Worm (Caenorhabditis elegans) whole organism, L3 larva: Measurements from ENCODE around the gene aps-1.
A peak's percentile ranks its signal among the peaks of the same experiment; 100 is the strongest.

Experiments used
- aly-2 ChIP-seq: fragments of 150-350 bp; optimal IDR thresholded peaks from 2 replicates; lab custom pipeline; 2014; ENCODE audit warnings: missing biosample characterization, missing genetic modification characterization
- ceh-16 ChIP-seq: sonication (generic microtip); optimal IDR thresholded peaks from 2 replicates; lab custom pipeline; 2017; ENCODE audit warnings: missing biosample characterization, missing genetic modification characterization
- ceh-28 ChIP-seq: fragments of 150-350 bp; optimal IDR thresholded peaks from 2 replicates; lab custom pipeline; 2014; ENCODE audit warnings: missing biosample characterization, missing genetic modification reagents, missing genetic modification characterization
- ceh-82 ChIP-seq: fragments of 150-350 bp; optimal IDR thresholded peaks from 2 replicates; lab custom pipeline; 2014; ENCODE audit warnings: missing biosample characterization, missing genetic modification characterization
- ceh-9 ChIP-seq: sonication (generic microtip); optimal IDR thresholded peaks from 2 replicates; lab custom pipeline; 2018; ENCODE audit warnings: missing biosample characterization, missing genetic modification characterization
- daf-12 ChIP-seq: fragments of 150-350 bp; optimal IDR thresholded peaks from 2 replicates; lab custom pipeline; 2014; ENCODE audit warnings: missing biosample characterization, missing genetic modification reagents, missing genetic modification characterization
- egl-27 ChIP-seq: sonication (generic microtip); optimal IDR thresholded peaks from 4 replicates; lab custom pipeline; 2017; ENCODE audit warnings: missing biosample characterization, missing genetic modification reagents, missing genetic modification characterization
- egl-5 ChIP-seq: fragments of 150-350 bp; optimal IDR thresholded peaks from 2 replicates; lab custom pipeline; 2017; ENCODE audit warnings: missing biosample characterization, missing genetic modification reagents, missing genetic modification characterization, inconsistent platforms
- elt-1 ChIP-seq: fragments of 150-350 bp; optimal IDR thresholded peaks from 2 replicates; lab custom pipeline; 2014; ENCODE audit warnings: missing biosample characterization, missing genetic modification characterization
- elt-2 ChIP-seq: sonication (generic microtip); optimal IDR thresholded peaks from 2 replicates; lab custom pipeline; 2016; ENCODE audit warnings: missing genetic modification reagents, mild to moderate bottlenecking, missing genetic modification characterization, missing compliant biosample characterization
- eor-1 ChIP-seq, 2 experiments: fragments of 150-350 bp; optimal IDR thresholded peaks; 2 replicates each; lab custom pipeline; 2014 to 2018; ENCODE audit warnings: missing biosample characterization in 2 of 2, missing genetic modification characterization in 2 of 2
- fkh-10 ChIP-seq: sonication (generic microtip); optimal IDR thresholded peaks from 2 replicates; lab custom pipeline; 2017; ENCODE audit warnings: missing biosample characterization, missing genetic modification reagents, missing genetic modification characterization
- lin-15B ChIP-seq: fragments of 150-350 bp; optimal IDR thresholded peaks from 2 replicates; lab custom pipeline; 2014; ENCODE audit warnings: missing biosample characterization, missing genetic modification characterization
- lin-39 ChIP-seq: fragments of 150-350 bp; optimal IDR thresholded peaks from 2 replicates; lab custom pipeline; 2018; ENCODE audit warnings: missing biosample characterization, missing genetic modification reagents, missing genetic modification characterization
- mdl-1 ChIP-seq: fragments of 150-350 bp; optimal IDR thresholded peaks from 2 replicates; lab custom pipeline; 2014; ENCODE audit warnings: missing biosample characterization, missing genetic modification characterization
- nfya-1 ChIP-seq: sonication (generic microtip); optimal IDR thresholded peaks from 2 replicates; lab custom pipeline; 2017; ENCODE audit warnings: missing genetic modification characterization, mild to moderate bottlenecking, missing compliant biosample characterization, antibody characterized with exemption, moderate library complexity; ENCODE audit not compliant: insufficient read depth
- nhr-11 ChIP-seq: fragments of 150-350 bp; optimal IDR thresholded peaks from 2 replicates; lab custom pipeline; 2014; ENCODE audit warnings: missing biosample characterization, missing genetic modification characterization
- nhr-12 ChIP-seq: fragments of 150-350 bp; optimal IDR thresholded peaks from 2 replicates; lab custom pipeline; 2014; ENCODE audit warnings: missing biosample characterization, missing genetic modification characterization
- nhr-23 ChIP-seq: fragments of 150-350 bp; optimal IDR thresholded peaks from 2 replicates; lab custom pipeline; 2014; ENCODE audit warnings: missing biosample characterization, missing genetic modification reagents, missing genetic modification characterization
- nhr-237 ChIP-seq: fragments of 150-350 bp; optimal IDR thresholded peaks from 2 replicates; lab custom pipeline; 2014; ENCODE audit warnings: missing biosample characterization, missing genetic modification characterization
- nhr-28 ChIP-seq: fragments of 150-350 bp; optimal IDR thresholded peaks from 2 replicates; lab custom pipeline; 2014; ENCODE audit warnings: missing biosample characterization, missing genetic modification characterization
- nhr-43 ChIP-seq: sonication (generic microtip); optimal IDR thresholded peaks from 2 replicates; lab custom pipeline; 2016; ENCODE audit warnings: mild to moderate bottlenecking, missing genetic modification characterization, missing compliant biosample characterization; ENCODE audit not compliant: poor library complexity, severe bottlenecking
- nhr-77 ChIP-seq: fragments of 150-350 bp; optimal IDR thresholded peaks from 2 replicates; lab custom pipeline; 2014; ENCODE audit warnings: missing biosample characterization, missing genetic modification characterization
- skn-1 ChIP-seq: fragments of 150-350 bp; optimal IDR thresholded peaks from 2 replicates; lab custom pipeline; 2014; ENCODE audit warnings: missing biosample characterization, missing genetic modification characterization
- tbx-2 ChIP-seq: sonication (generic microtip); optimal IDR thresholded peaks from 2 replicates; lab custom pipeline; 2016; ENCODE audit warnings: mild to moderate bottlenecking, missing genetic modification characterization, missing compliant biosample characterization
- unc-39 ChIP-seq: sonication (generic microtip); optimal IDR thresholded peaks from 4 replicates; lab custom pipeline; 2017; ENCODE audit warnings: missing biosample characterization, missing genetic modification characterization
- unc-62 ChIP-seq: fragments of 150-350 bp; sonication (generic microtip); optimal IDR thresholded peaks from 4 replicates; lab custom pipeline; 2014; ENCODE audit warnings: missing biosample characterization, missing genetic modification reagents, missing genetic modification characterization
- zag-1 ChIP-seq: fragments of 150-350 bp; optimal IDR thresholded peaks from 2 replicates; lab custom pipeline; 2014; ENCODE audit warnings: missing biosample characterization, missing genetic modification characterization
- ztf-11 ChIP-seq: fragments of 150-350 bp; optimal IDR thresholded peaks from 2 replicates; lab custom pipeline; 2014; ENCODE audit warnings: missing biosample characterization, missing genetic modification characterization
- ztf-4 ChIP-seq: fragments of 150-350 bp; optimal IDR thresholded peaks from 2 replicates; lab custom pipeline; 2014; ENCODE audit warnings: missing biosample characterization, missing genetic modification characterization

Gene aps-1

DNA sequence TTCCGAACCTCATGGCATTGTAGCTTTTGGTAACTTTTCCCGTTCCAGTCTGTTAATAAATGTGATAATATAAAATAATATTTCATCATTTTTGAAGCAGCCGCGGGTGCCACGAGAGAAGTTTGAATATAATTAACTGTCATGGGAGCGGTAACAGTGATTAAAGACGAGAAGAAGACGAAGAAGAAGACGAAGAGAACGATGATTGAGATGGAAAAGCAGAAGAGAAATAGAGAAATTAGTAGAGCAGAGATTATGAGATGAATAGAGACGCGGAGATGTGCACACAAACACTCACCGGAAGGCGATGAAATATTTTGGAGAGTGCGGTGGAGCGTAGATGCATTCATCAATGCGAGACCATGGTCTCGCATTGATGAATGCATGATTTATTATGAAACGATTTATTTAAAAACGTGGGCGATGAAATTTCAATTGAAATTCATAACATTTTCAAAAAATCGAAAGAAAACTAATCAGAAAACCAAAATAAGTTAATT, 35.5 kb downstream of the aps-1 start, which contains the start of gene seip-1 (continued):
- TF ChIP-seq nhr-77 (tag; lab: Kevin White, UChicago): no peak
- no peak for TF ChIP-seq eor-1 (tag; optimal IDR thresholded peaks at IDR 0.05; lab: Kevin White, UChicago)
- TF ChIP-seq nhr-43: peak; percentile 6
- peak; percentile 23 for TF ChIP-seq ceh-28
- peak; percentile 79 for TF ChIP-seq elt-2
- TF ChIP-seq lin-39 (tag; lab: Kevin White, UChicago): peak; percentile 89
- TF ChIP-seq elt-1 (tag; lab: Kevin White, UChicago): no peak
- no peak for TF ChIP-seq ztf-4
- TF ChIP-seq ceh-9 (tag; lab: Kevin White, UChicago): no peak
- peak; percentile 93 for TF ChIP-seq lin-15B (tag; lab: Kevin White, UChicago)

DNA sequence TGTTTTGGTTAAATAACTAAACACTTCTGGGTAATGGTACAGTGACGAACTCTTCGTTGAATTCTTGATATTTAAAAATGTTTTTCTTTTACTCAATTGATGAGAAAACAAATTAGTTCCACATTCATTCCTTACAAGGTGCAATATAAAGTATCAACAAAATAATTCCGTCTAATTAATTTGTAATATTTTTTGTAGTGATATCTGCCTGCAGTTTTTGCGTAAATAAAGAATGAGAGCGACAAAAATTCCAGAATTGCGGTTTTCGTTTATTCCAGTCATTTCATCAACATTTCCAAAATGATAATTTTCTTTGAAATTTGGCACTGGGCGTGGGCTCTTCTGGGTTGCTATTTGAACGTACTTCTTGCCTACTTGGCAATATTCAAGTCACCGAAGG, 37.5 kb downstream of the aps-1 start, which contains the start of gene srd-20:
Gene srd-20 (plus strand): TSS at position 301 of the 400 bp plus-strand sequence.
- TF ChIP-seq elt-1 (tag; lab: Kevin White, UChicago): no peak
- TF ChIP-seq eor-1 (tag; optimal IDR thresholded peaks at IDR 0.05; lab: Kevin White, UChicago): no peak
- no peak for TF ChIP-seq ceh-82 (tag; lab: Kevin White, UChicago)
- TF ChIP-seq ztf-11 (tag; lab: Kevin White, UChicago): no peak
- no peak for TF ChIP-seq aly-2 (tag; lab: Kevin White, UChicago)
- TF ChIP-seq unc-39: no peak
- no peak for TF ChIP-seq ceh-9 (tag; lab: Kevin White, UChicago)
- no peak for TF ChIP-seq fkh-10 (GFP tag; lab: Kevin White, UChicago)
- TF ChIP-seq unc-62 (GFP tag; lab: Kevin White, UChicago): no peak
- TF ChIP-seq daf-12 (tag; lab: Kevin White, UChicago): no peak
- TF ChIP-seq tbx-2 (tag; lab: Kevin White, UChicago): no peak
- no peak for TF ChIP-seq nfya-1 (tag; lab: Kevin White, UChicago)
- TF ChIP-seq nhr-11 (tag; lab: Kevin White, UChicago): no peak

DNA sequence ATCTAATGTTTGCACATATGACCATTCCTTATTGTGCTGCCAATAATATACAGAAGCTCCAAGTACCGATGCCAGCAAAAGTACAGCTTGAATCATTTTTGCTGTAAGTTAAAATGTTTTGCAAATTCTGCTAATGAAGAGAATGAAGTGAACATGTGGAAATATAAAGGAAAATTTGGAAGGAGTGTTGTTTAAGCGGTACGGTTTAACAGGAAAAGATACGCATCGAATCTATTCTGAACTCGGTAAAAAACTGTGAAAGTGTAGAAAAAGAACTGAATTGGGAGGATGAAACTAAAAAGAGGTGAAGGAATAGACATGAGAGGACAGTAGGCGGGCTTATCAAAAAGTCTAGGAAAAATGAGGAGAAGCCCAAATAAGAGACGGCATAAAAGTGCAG, 45.6 kb downstream of the aps-1 start, which contains the start of gene Y38A10A.2:
Gene Y38A10A.2 (minus strand): TSS at position 101 of the 400 bp plus-strand sequence.
- TF ChIP-seq nhr-28 (tag; lab: Kevin White, UChicago) (no peak), elt-1 (tag; lab: Kevin White, UChicago) (no peak), unc-39 (no peak), nhr-23 (tag; lab: Kevin White, UChicago) (no peak), ceh-16 (tag; lab: Kevin White, UChicago) (no peak), skn-1 (tag; lab: Kevin White, UChicago) (no peak), unc-62 (GFP tag; lab: Kevin White, UChicago) (no peak), zag-1 (tag; lab: Kevin White, UChicago) (no peak), egl-5 (no peak), egl-27 (tag; lab: Kevin White, UChicago) (no peak), ztf-11 (tag; lab: Kevin White, UChicago) (no peak), nhr-12 (tag; lab: Kevin White, UChicago) (no peak)
- TF ChIP-seq, all 47 proteins: peak for 0

DNA sequence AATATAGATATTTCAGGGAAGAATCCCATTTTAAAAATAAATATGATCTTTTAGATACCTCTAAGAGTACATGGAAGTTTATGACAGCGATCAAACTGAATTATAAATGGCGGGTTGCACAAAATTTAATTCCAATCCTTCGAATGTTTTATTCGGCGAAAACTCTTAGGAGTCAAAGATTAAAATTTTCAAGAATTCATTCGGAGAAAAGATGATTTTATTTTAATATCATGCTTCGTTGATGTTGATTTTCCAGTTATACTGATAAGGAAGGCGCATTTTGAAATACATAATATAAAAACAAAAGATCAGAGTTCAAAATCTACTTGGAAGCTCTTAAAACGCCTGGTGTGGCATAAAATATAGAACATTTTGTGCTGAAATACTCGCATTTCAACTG, 49.3 kb downstream of the aps-1 start, which contains the start of gene srh-10:
Gene srh-10 (minus strand): TSS at position 29 of the 400 bp plus-strand sequence.
- no peak for TF ChIP-seq nhr-77 (tag; lab: Kevin White, UChicago)
- no peak for TF ChIP-seq nhr-23 (tag; lab: Kevin White, UChicago)
- TF ChIP-seq ztf-11 (tag; lab: Kevin White, UChicago): no peak
- no peak for TF ChIP-seq ztf-4
- no peak for TF ChIP-seq zag-1 (tag; lab: Kevin White, UChicago)
- TF ChIP-seq unc-62 (GFP tag; lab: Kevin White, UChicago): no peak
- no peak for TF ChIP-seq mdl-1 (tag; lab: Kevin White, UChicago)
- TF ChIP-seq nhr-28 (tag; lab: Kevin White, UChicago): no peak
- TF ChIP-seq eor-1 (tag; optimal IDR thresholded peaks at IDR 0.05; lab: Kevin White, UChicago): no peak
- no peak for TF ChIP-seq nhr-237 (tag; lab: Kevin White, UChicago)
